Worm (Caenorhabditis elegans): Measurements from ENCODE around the gene srv-25.

ce11 chrIV:6335908-6336307 lies 32.4 kb upstream of the srv-25 start, which contains the start of gene mif-4:
- TF ChIP-seq dao-5 (tag; optimal IDR thresholded peaks at IDR 0.05) (no peak), W03F9.2 (tag; optimal IDR thresholded peaks at IDR 0.05) (no peak), him-1 (tag; optimal IDR thresholded peaks at IDR 0.05) (no peak)
